Worm (Caenorhabditis elegans) whole organism, L2 larva: ENCODE results near the gene smc-6.
"Not testable (repeated sequence)": the region's sequence is repeated elsewhere in the genome, so short reads cannot be mapped to it uniquely, and the experiment has no call there.

Experiments used
- R02D3.7 ChIP-seq: fragments of 150-350 bp; optimal IDR thresholded peaks from 2 replicates; lab custom pipeline; 2014; ENCODE audit warnings: missing biosample characterization, missing genetic modification characterization
- Y55F3AM.14 ChIP-seq: fragments of 200-800 bp; sonication (Bioruptor generic); optimal IDR thresholded peaks from 2 replicates; lab custom pipeline; 2018; ENCODE audit warnings: mild to moderate bottlenecking, missing genetic modification characterization, missing compliant biosample characterization
- ZK546.5 ChIP-seq: sonication (generic microtip); optimal IDR thresholded peaks from 2 replicates; lab custom pipeline; 2017; ENCODE audit warnings: missing biosample characterization, missing genetic modification characterization
- aly-2 ChIP-seq: fragments of 150-350 bp; optimal IDR thresholded peaks from 2 replicates; lab custom pipeline; 2014; ENCODE audit warnings: missing biosample characterization, missing genetic modification characterization
- ama-1 ChIP-seq: fragments of 150-350 bp; optimal IDR thresholded peaks from 2 replicates; lab custom pipeline; 2018; ENCODE audit warnings: inconsistent platforms
- blmp-1 ChIP-seq: sonication (generic microtip); optimal IDR thresholded peaks from 2 replicates; lab custom pipeline; 2017; ENCODE audit warnings: missing genetic modification characterization, mild to moderate bottlenecking, missing compliant biosample characterization, antibody characterized with exemption, moderate library complexity; ENCODE audit not compliant: insufficient read depth
- ceh-16 ChIP-seq: fragments of 150-350 bp; optimal IDR thresholded peaks from 2 replicates; lab custom pipeline; 2014; ENCODE audit warnings: missing biosample characterization, missing genetic modification characterization
- ceh-82 ChIP-seq: fragments of 150-350 bp; optimal IDR thresholded peaks from 2 replicates; lab custom pipeline; 2014; ENCODE audit warnings: missing biosample characterization, missing genetic modification characterization
- crh-2 ChIP-seq: sonication (generic microtip); optimal IDR thresholded peaks from 2 replicates; lab custom pipeline; 2017; ENCODE audit warnings: missing biosample characterization, missing genetic modification characterization
- dmd-4 ChIP-seq: sonication (generic microtip); optimal IDR thresholded peaks from 2 replicates; lab custom pipeline; 2017; ENCODE audit warnings: missing biosample characterization, missing genetic modification characterization
- egl-27 ChIP-seq: sonication (generic microtip); optimal IDR thresholded peaks from 3 replicates; lab custom pipeline; 2017; ENCODE audit warnings: missing biosample characterization, missing genetic modification reagents, missing genetic modification characterization
- elt-1 ChIP-seq: fragments of 150-350 bp; optimal IDR thresholded peaks from 2 replicates; lab custom pipeline; 2014; ENCODE audit warnings: missing biosample characterization, missing genetic modification characterization
- gmeb-1 ChIP-seq: fragments of 150-350 bp; optimal IDR thresholded peaks from 2 replicates; lab custom pipeline; 2014; ENCODE audit warnings: missing biosample characterization, missing genetic modification characterization
- lin-39 ChIP-seq: fragments of 150-350 bp; optimal IDR thresholded peaks from 2 replicates; lab custom pipeline; 2014; ENCODE audit warnings: missing biosample characterization, missing genetic modification reagents, missing genetic modification characterization
- lsy-2 ChIP-seq, 2 experiments: fragments of 150-350 bp in 1 of 2; sonication (generic microtip) in 1 of 2; optimal IDR thresholded peaks; 2 replicates each; lab custom pipeline; 2014 to 2017; ENCODE audit warnings: missing biosample characterization in 2 of 2, missing genetic modification characterization in 2 of 2
- mbf-1 ChIP-seq: sonication (generic microtip); optimal IDR thresholded peaks from 2 replicates; lab custom pipeline; 2017; ENCODE audit warnings: missing biosample characterization, missing genetic modification characterization
- mdl-1 ChIP-seq, 2 experiments: fragments of 150-350 bp in 1 of 2; sonication (generic microtip) in 1 of 2; optimal IDR thresholded peaks; 2 replicates each; lab custom pipeline; 2017; ENCODE audit warnings: missing biosample characterization in 2 of 2, missing genetic modification characterization in 2 of 2
- nhr-10 ChIP-seq: sonication (generic microtip); optimal IDR thresholded peaks from 2 replicates; lab custom pipeline; 2017; ENCODE audit warnings: missing biosample characterization, missing genetic modification characterization
- nhr-11 ChIP-seq: fragments of 150-350 bp; optimal IDR thresholded peaks from 2 replicates; lab custom pipeline; 2014; ENCODE audit warnings: missing biosample characterization, missing genetic modification characterization
- nhr-12 ChIP-seq: fragments of 150-350 bp; optimal IDR thresholded peaks from 2 replicates; lab custom pipeline; 2014; ENCODE audit warnings: missing biosample characterization, missing genetic modification characterization
- nhr-129 ChIP-seq: fragments of 150-350 bp; optimal IDR thresholded peaks from 2 replicates; lab custom pipeline; 2014; ENCODE audit warnings: missing biosample characterization, missing genetic modification characterization
- nhr-21 ChIP-seq: fragments of 150-350 bp; optimal IDR thresholded peaks from 2 replicates; lab custom pipeline; 2014; ENCODE audit warnings: missing biosample characterization, missing genetic modification characterization
- nhr-23 ChIP-seq: fragments of 150-350 bp; optimal IDR thresholded peaks from 2 replicates; lab custom pipeline; 2014; ENCODE audit warnings: missing biosample characterization, missing genetic modification reagents, missing genetic modification characterization
- nhr-237 ChIP-seq: fragments of 150-350 bp; optimal IDR thresholded peaks from 2 replicates; lab custom pipeline; 2014; ENCODE audit warnings: missing biosample characterization, missing genetic modification characterization
- nhr-6 ChIP-seq: fragments of 150-350 bp; optimal IDR thresholded peaks from 2 replicates; lab custom pipeline; 2014; ENCODE audit warnings: missing biosample characterization, missing genetic modification characterization
- nhr-77 ChIP-seq: fragments of 150-350 bp; optimal IDR thresholded peaks from 2 replicates; lab custom pipeline; 2014; ENCODE audit warnings: missing biosample characterization, missing genetic modification characterization
- sem-4 ChIP-seq: fragments of 150-350 bp; optimal IDR thresholded peaks from 2 replicates; lab custom pipeline; 2014; ENCODE audit warnings: missing biosample characterization, missing genetic modification reagents, missing genetic modification characterization
- sma-3 ChIP-seq: sonication (generic microtip); optimal IDR thresholded peaks from 2 replicates; lab custom pipeline; 2016; ENCODE audit warnings: missing genetic modification reagents, missing genetic modification characterization, missing compliant biosample characterization
- sma-9 ChIP-seq, 2 experiments: fragments of 150-350 bp in 1 of 2; sonication (generic microtip) in 1 of 2; optimal IDR thresholded peaks; 2 replicates each; lab custom pipeline; 2014 to 2016; ENCODE audit warnings: missing genetic modification characterization in 2 of 2, mild to moderate bottlenecking in 1 of 2, missing biosample characterization in 1 of 2, missing compliant biosample characterization in 1 of 2, missing genetic modification reagents in 1 of 2, moderate library complexity in 1 of 2
- snpc-4 ChIP-seq: fragments of 150-350 bp; optimal IDR thresholded peaks from 2 replicates; lab custom pipeline; 2014; ENCODE audit warnings: missing biosample characterization, missing genetic modification characterization
- unc-39 ChIP-seq: fragments of 150-350 bp; optimal IDR thresholded peaks from 2 replicates; lab custom pipeline; 2014; ENCODE audit warnings: missing biosample characterization, missing genetic modification characterization
- unc-62 ChIP-seq: fragments of 150-350 bp; optimal IDR thresholded peaks from 2 replicates; lab custom pipeline; 2014; ENCODE audit warnings: missing biosample characterization, missing genetic modification reagents, missing genetic modification characterization
- zag-1 ChIP-seq: fragments of 150-350 bp; optimal IDR thresholded peaks from 2 replicates; lab custom pipeline; 2014; ENCODE audit warnings: missing biosample characterization, missing genetic modification characterization
- ztf-11 ChIP-seq: sonication (generic microtip); optimal IDR thresholded peaks from 2 replicates; lab custom pipeline; 2017; ENCODE audit warnings: missing biosample characterization, missing genetic modification characterization
- ztf-4 ChIP-seq: fragments of 150-350 bp; optimal IDR thresholded peaks from 2 replicates; lab custom pipeline; 2014; ENCODE audit warnings: missing biosample characterization, missing genetic modification characterization

smc-6 gene

DNA sequence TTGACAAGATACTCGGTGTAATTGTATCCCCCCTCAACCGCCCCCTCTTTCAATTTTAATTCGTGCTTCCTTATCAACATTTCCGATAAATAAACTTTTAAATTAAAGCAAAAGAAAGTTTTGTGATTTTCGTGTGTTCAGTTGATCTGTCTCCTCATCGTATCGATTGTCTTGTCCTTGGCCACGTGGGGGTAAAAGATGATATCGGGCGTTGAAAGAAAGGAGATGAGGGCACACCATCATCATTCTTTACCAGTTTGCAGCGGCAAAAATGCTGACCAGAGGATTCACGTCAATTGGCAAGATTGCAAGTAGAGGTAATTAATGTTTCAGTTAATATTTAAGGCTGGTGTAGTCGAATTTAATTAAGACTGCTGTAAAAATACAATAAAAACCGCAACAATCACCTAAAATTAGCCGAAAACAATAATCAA is 31.2 kb upstream of the smc-6 start, which contains the start of gene F54D5.7 (continued):
- TF ChIP-seq lsy-2 (tag; optimal IDR thresholded peaks at IDR 0.05; lab: Kevin White, UChicago) = peak; percentile 24 to 75
- TF ChIP-seq ceh-16 (tag; lab: Kevin White, UChicago) = peak; percentile 3
- no peak for TF ChIP-seq mbf-1
- TF ChIP-seq sma-3 (GFP tag; lab: Kevin White, UChicago) = peak; percentile 43
- no peak for TF ChIP-seq ztf-11 (tag; lab: Kevin White, UChicago)
- TF ChIP-seq lin-39 (tag; lab: Kevin White, UChicago) = no peak
- no peak for TF ChIP-seq nhr-10 (tag; lab: Kevin White, UChicago)
- peak; percentile 37 for TF ChIP-seq aly-2 (tag; lab: Kevin White, UChicago)
- TF ChIP-seq ZK546.5 (tag; lab: Kevin White, UChicago) = no peak
- TF ChIP-seq sma-9 (GFP tag; optimal IDR thresholded peaks at IDR 0.05; lab: Kevin White, UChicago) = peak; percentile 58
- TF ChIP-seq sma-9 (tag; optimal IDR thresholded peaks at IDR 0.05; lab: Kevin White, UChicago) = no peak
- TF ChIP-seq, all 48 proteins: peak for 22

ce11 chrII:11551981-11552380 is 26.5 kb upstream of the smc-6 start, which contains the start of gene dhgd-1:
TSS of gene dhgd-1 (minus strand) at chrII:11552081.
- not testable (repeated sequence) for TF ChIP-seq Y55F3AM.14; egl-27; nhr-237 (tag; lab: Kevin White, UChicago)
- TF ChIP-seq, all 48 proteins: peak for 0; not testable (repeated sequence) for 48

DNA sequence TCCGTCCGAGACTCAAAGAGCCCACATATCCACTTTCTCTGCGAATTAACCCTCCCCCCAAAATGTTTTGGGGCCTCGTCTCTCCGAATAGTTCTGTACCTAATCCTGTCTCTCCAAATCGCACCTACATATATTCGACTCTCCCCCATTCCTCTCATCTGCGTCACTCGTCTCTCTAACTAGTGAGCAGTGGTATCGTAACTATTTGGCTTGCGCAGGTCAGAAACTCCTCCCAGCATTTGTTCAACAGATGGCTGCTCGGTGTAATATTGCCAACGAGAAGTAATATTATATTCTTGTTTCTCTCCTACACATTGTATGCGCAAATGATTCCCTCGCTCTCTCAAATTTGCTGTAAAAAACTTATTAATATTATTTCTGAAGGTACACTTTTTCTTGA is 22.9 kb upstream of the smc-6 start, which contains the start of gene F54D5.24:
F54D5.24 (plus strand) TSS at position 316 of the 400 bp plus-strand sequence.
- TF ChIP-seq mdl-1 (tag; optimal IDR thresholded peaks at IDR 0.05; lab: Kevin White, UChicago) (no peak), nhr-129 (tag; lab: Kevin White, UChicago) (no peak), nhr-10 (tag; lab: Kevin White, UChicago) (no peak), nhr-6 (tag; lab: Kevin White, UChicago) (no peak), unc-62 (no peak), lsy-2 (tag; optimal IDR thresholded peaks at IDR 0.05; lab: Kevin White, UChicago) (no peak), sma-9 (GFP tag; optimal IDR thresholded peaks at IDR 0.05; lab: Kevin White, UChicago) (no peak), sma-9 (tag; optimal IDR thresholded peaks at IDR 0.05; lab: Kevin White, UChicago) (no peak), nhr-21 (tag; lab: Kevin White, UChicago) (no peak)

DNA sequence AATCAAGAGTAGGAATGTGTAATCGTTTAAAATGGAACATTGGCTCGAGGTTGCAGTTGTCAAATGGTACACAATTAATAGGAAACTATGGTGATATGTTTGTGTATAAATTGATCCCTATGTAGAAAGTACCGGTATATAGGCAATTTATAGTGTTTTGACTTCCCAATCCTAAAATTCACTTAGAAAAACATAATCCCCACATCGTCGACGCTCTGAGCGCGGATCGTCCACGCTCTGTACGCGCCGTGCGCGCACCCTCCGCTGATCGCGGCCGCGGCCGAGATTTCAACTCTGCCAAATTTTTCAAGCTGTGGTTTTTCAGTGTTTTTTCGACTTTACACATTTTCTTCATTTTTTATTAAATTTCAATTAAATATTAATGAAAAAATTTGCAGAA is 22.2 kb upstream of the smc-6 start, which contains the start of gene F54D5.17:
F54D5.17 (plus strand) TSS at position 301 of the 400 bp plus-strand sequence.
- TF ChIP-seq nhr-10 (tag; lab: Kevin White, UChicago) (no peak), nhr-77 (tag; lab: Kevin White, UChicago) (no peak), crh-2 (tag; lab: Kevin White, UChicago) (no peak), dmd-4 (tag; lab: Kevin White, UChicago) (no peak), nhr-21 (tag; lab: Kevin White, UChicago) (no peak), blmp-1 (no peak), zag-1 (no peak), mbf-1 (no peak), ztf-4 (tag; lab: Kevin White, UChicago) (no peak), nhr-6 (tag; lab: Kevin White, UChicago) (no peak), aly-2 (tag; lab: Kevin White, UChicago) (no peak), nhr-237 (tag; lab: Kevin White, UChicago) (no peak), nhr-23 (no peak), ZK546.5 (tag; lab: Kevin White, UChicago) (no peak), lsy-2 (tag; optimal IDR thresholded peaks at IDR 0.05; lab: Kevin White, UChicago) (no peak), nhr-11 (tag; lab: Kevin White, UChicago) (no peak), snpc-4 (tag; lab: Kevin White, UChicago) (no peak), sem-4 (tag; lab: Kevin White, UChicago) (no peak)

- TF ChIP-seq lsy-2 (tag; optimal IDR thresholded peaks at IDR 0.05; lab: Kevin White, UChicago) (no peak), gmeb-1 (no peak), unc-39 (tag; lab: Kevin White, UChicago) (no peak), dmd-4 (tag; lab: Kevin White, UChicago) (no peak), ceh-82 (tag; lab: Kevin White, UChicago) (no peak), nhr-129 (tag; lab: Kevin White, UChicago) (no peak), nhr-21 (tag; lab: Kevin White, UChicago) (no peak), unc-62 (no peak), nhr-12 (tag; lab: Kevin White, UChicago) (no peak), elt-1 (no peak), egl-27 (no peak), nhr-10 (tag; lab: Kevin White, UChicago) (no peak), R02D3.7 (no peak), ZK546.5 (tag; lab: Kevin White, UChicago) (no peak), nhr-23 (no peak), ama-1 (lab: Kevin White, UChicago) (no peak), mbf-1 (no peak)
- TF ChIP-seq, all 48 proteins: peak for 0
Observed at ce11 chrII:11564127-11564526, 14.4 kb upstream of the smc-6 start, which contains the start of gene F54D5.15. TSS of gene F54D5.15 (minus strand) at chrII:11564227.
